Fruit fly (Drosophila melanogaster): ENCODE results near the gene Lint-O.
A peak's percentile ranks its signal among the peaks of the same experiment; 100 is the strongest.

Gene Lint-O

dm6 chrX:2698064-2698894 is at the start of gene Lint-O, which contains the start of gene Spg7:
Gene Lint-O, plus strand, starts transcription at chrX:2698701.
Gene Spg7, minus strand, starts transcription at chrX:2698211.
- TF ChIP-seq CG12605 (GFP tag; IDR thresholded peaks at IDR 0.05), result no peak
- TF ChIP-seq EcR (GFP tag; optimal IDR thresholded peaks at IDR 0.05), result no peak
- TF ChIP-seq D1 (tag; optimal IDR thresholded peaks at IDR 0.05), result no peak
- no peak for TF ChIP-seq fd96Ca (GFP tag; IDR thresholded peaks at IDR 0.05)

- TF ChIP-seq CG15710 (tag; optimal IDR thresholded peaks at IDR 0.05) (no peak), gl (tag; optimal IDR thresholded peaks at IDR 0.05) (no peak), Pif1A (GFP tag; optimal IDR thresholded peaks at IDR 0.05) (peak; percentile 10), CG10348 (GFP tag; IDR thresholded peaks at IDR 0.05) (no peak)
Observed at dm6 chrX:2648959-2649358, 49.5 kb upstream of the Lint-O start.

dm6 chrX:2651128-2651527 is 47.4 kb upstream of the Lint-O start:
- TF ChIP-seq CG4496 (GFP tag; IDR thresholded peaks at IDR 0.05) (no peak), CG10348 (GFP tag; IDR thresholded peaks at IDR 0.05) (no peak), CG32121 (GFP tag; IDR thresholded peaks at IDR 0.05) (no peak), CG8301 (tag; optimal IDR thresholded peaks at IDR 0.05) (no peak), CG14655 (GFP tag; optimal IDR thresholded peaks at IDR 0.05) (no peak)

- peak; percentile 80 for TF ChIP-seq CG32121 (GFP tag; IDR thresholded peaks at IDR 0.05)
- TF ChIP-seq CG8159 (tag; optimal IDR thresholded peaks at IDR 0.05), result no peak
- no peak for TF ChIP-seq CG10348 (GFP tag; IDR thresholded peaks at IDR 0.05)
- no peak for TF ChIP-seq CG9948 (tag; optimal IDR thresholded peaks at IDR 0.05)
- TF ChIP-seq CG4496 (GFP tag; IDR thresholded peaks at IDR 0.05), result peak; percentile 71; the same call in 2 of the 3 replicates
- TF ChIP-seq D1 (tag; optimal IDR thresholded peaks at IDR 0.05), result no peak
- no peak for TF ChIP-seq CG34367 (tag; optimal IDR thresholded peaks at IDR 0.05)
- no peak for TF ChIP-seq gl (tag; optimal IDR thresholded peaks at IDR 0.05)
- peak; percentile 65; the same call in 1 of the 2 replicates for TF ChIP-seq rn (GFP tag; IDR thresholded peaks at IDR 0.05)
- TF ChIP-seq CG17806 (tag; optimal IDR thresholded peaks at IDR 0.05), result no peak
- TF ChIP-seq Ets98B (GFP tag; IDR thresholded peaks at IDR 0.05), result peak; percentile 67
- TF ChIP-seq Snoo (tag; optimal IDR thresholded peaks at IDR 0.05), result no peak
- TF ChIP-seq CG14655 (GFP tag; optimal IDR thresholded peaks at IDR 0.05), result no peak
- no peak for TF ChIP-seq CG8301 (tag; optimal IDR thresholded peaks at IDR 0.05)
- peak; percentile 76 for TF ChIP-seq EcR (GFP tag; optimal IDR thresholded peaks at IDR 0.05)
- peak; percentile 32 for TF ChIP-seq CG13204 (GFP tag; optimal IDR thresholded peaks at IDR 0.05)
- TF ChIP-seq Pif1B (GFP tag; optimal IDR thresholded peaks at IDR 0.05), result no peak
- TF ChIP-seq CG12605 (GFP tag; IDR thresholded peaks at IDR 0.05), result peak; percentile 67
- TF ChIP-seq fd96Ca (GFP tag; IDR thresholded peaks at IDR 0.05), result peak; percentile 75
- TF ChIP-seq CG15710 (tag; optimal IDR thresholded peaks at IDR 0.05), result no peak
- no peak for TF ChIP-seq Pif1A (GFP tag; optimal IDR thresholded peaks at IDR 0.05)
Observed at dm6 chrX:2652124-2652923, 46.2 kb upstream of the Lint-O start.

- TF ChIP-seq CG9948 (tag; optimal IDR thresholded peaks at IDR 0.05), result no peak
- TF ChIP-seq CG8159 (tag; optimal IDR thresholded peaks at IDR 0.05), result no peak
- no peak for TF ChIP-seq Pif1B (GFP tag; optimal IDR thresholded peaks at IDR 0.05)
- no peak for TF ChIP-seq gl (tag; optimal IDR thresholded peaks at IDR 0.05)
- no peak for TF ChIP-seq CG13204 (GFP tag; optimal IDR thresholded peaks at IDR 0.05)
- TF ChIP-seq Ets98B (GFP tag; IDR thresholded peaks at IDR 0.05), result no peak
- no peak for TF ChIP-seq fd96Ca (GFP tag; IDR thresholded peaks at IDR 0.05)
- no peak for TF ChIP-seq CG8301 (tag; optimal IDR thresholded peaks at IDR 0.05)
- no peak for TF ChIP-seq EcR (GFP tag; optimal IDR thresholded peaks at IDR 0.05)
- no peak for TF ChIP-seq CG34367 (tag; optimal IDR thresholded peaks at IDR 0.05)
- no peak for TF ChIP-seq D1 (tag; optimal IDR thresholded peaks at IDR 0.05)
- no peak for TF ChIP-seq CG32121 (GFP tag; IDR thresholded peaks at IDR 0.05)
- no peak for TF ChIP-seq CG17806 (tag; optimal IDR thresholded peaks at IDR 0.05)
- TF ChIP-seq rn (GFP tag; IDR thresholded peaks at IDR 0.05), result no peak
Observed at dm6 chrX:2653533-2654296, 44.8 kb upstream of the Lint-O start.

dm6 chrX:2655479-2655878 is 43.0 kb upstream of the Lint-O start:
- no peak for TF ChIP-seq D1 (tag; optimal IDR thresholded peaks at IDR 0.05)
- TF ChIP-seq CG8159 (tag; optimal IDR thresholded peaks at IDR 0.05), result no peak
- no peak for TF ChIP-seq CG14655 (GFP tag; optimal IDR thresholded peaks at IDR 0.05)
- TF ChIP-seq Snoo (tag; optimal IDR thresholded peaks at IDR 0.05), result no peak
- TF ChIP-seq CG8301 (tag; optimal IDR thresholded peaks at IDR 0.05), result no peak
- TF ChIP-seq gl (tag; optimal IDR thresholded peaks at IDR 0.05), result no peak
- no peak for TF ChIP-seq fd96Ca (GFP tag; IDR thresholded peaks at IDR 0.05)
- no peak for TF ChIP-seq CG34367 (tag; optimal IDR thresholded peaks at IDR 0.05)
- TF ChIP-seq CG17806 (tag; optimal IDR thresholded peaks at IDR 0.05), result no peak
- TF ChIP-seq Pif1B (GFP tag; optimal IDR thresholded peaks at IDR 0.05), result no peak
